Fruit fly (Drosophila melanogaster) whole organism, prepupa: ENCODE measurements around the gene CG16854.
A peak's percentile ranks its signal among the peaks of the same experiment; 100 is the strongest.

Source experiments
- Blimp-1 ChIP-seq: fragments of 200-800 bp; sonication (Bioruptor generic); optimal IDR thresholded peaks from 3 replicates; lab custom pipeline; 2017; ENCODE audit warnings: missing biosample characterization, missing genetic modification characterization, mild to moderate bottlenecking, moderate library complexity, missing genetic modification reagents
- CG10631 ChIP-seq: fragments of 200-800 bp; sonication (Bioruptor generic); optimal IDR thresholded peaks from 2 replicates; lab custom pipeline; 2016; ENCODE audit warnings: missing biosample characterization, missing genetic modification characterization
- CG10669 ChIP-seq: fragments of 200-800 bp; sonication (Bioruptor generic); optimal IDR thresholded peaks from 3 replicates; lab custom pipeline; 2018; ENCODE audit warnings: missing biosample characterization, mild to moderate bottlenecking, missing genetic modification characterization, moderate library complexity
- CG11762 ChIP-seq: fragments of 200-800 bp; sonication (Bioruptor generic); optimal IDR thresholded peaks from 3 replicates; lab custom pipeline; 2016; ENCODE audit warnings: missing biosample characterization, missing genetic modification characterization; ENCODE audit not compliant: insufficient read depth
- CG11902 ChIP-seq: fragments of 200-800 bp; sonication (Bioruptor generic); optimal IDR thresholded peaks from 3 replicates; lab custom pipeline; 2016; ENCODE audit warnings: missing biosample characterization, missing genetic modification characterization
- CG15336 ChIP-seq: fragments of 200-800 bp; sonication (Bioruptor generic); IDR thresholded peaks from 2 replicates; pipeline ENCODE4 v1.3.6; 2022; ENCODE audit warnings: missing biosample characterization, missing genetic modification characterization
- CG1621 ChIP-seq: fragments of 200-800 bp; sonication (Bioruptor generic); optimal IDR thresholded peaks from 3 replicates; lab custom pipeline; 2018; ENCODE audit warnings: missing biosample characterization, mild to moderate bottlenecking, missing genetic modification characterization
- CG16779 ChIP-seq: fragments of 200-800 bp; sonication (Bioruptor generic); optimal IDR thresholded peaks from 3 replicates; lab custom pipeline; 2017; ENCODE audit warnings: missing biosample characterization, mild to moderate bottlenecking, missing genetic modification characterization
- CG31627 ChIP-seq: fragments of 200-800 bp; sonication (Bioruptor generic); optimal IDR thresholded peaks from 3 replicates; lab custom pipeline; 2016; ENCODE audit warnings: missing biosample characterization, missing genetic modification characterization
- CG32006 ChIP-seq: fragments of 200-800 bp; sonication (Bioruptor generic); optimal IDR thresholded peaks from 3 replicates; lab custom pipeline; 2017; ENCODE audit warnings: missing biosample characterization, mild to moderate bottlenecking, missing genetic modification characterization
- CG3919 ChIP-seq: fragments of 200-800 bp; sonication (Bioruptor generic); optimal IDR thresholded peaks from 3 replicates; lab custom pipeline; 2016; ENCODE audit warnings: missing biosample characterization, missing genetic modification characterization
- CG6163 ChIP-seq: fragments of 200-800 bp; sonication (Bioruptor generic); IDR thresholded peaks from 3 replicates; pipeline ENCODE4 v1.3.6; 2022; ENCODE audit warnings: missing biosample characterization, missing genetic modification characterization
- CG6276 ChIP-seq: fragments of 200-800 bp; sonication (Bioruptor generic); optimal IDR thresholded peaks from 2 replicates; lab custom pipeline; 2017; ENCODE audit warnings: missing biosample characterization, mild to moderate bottlenecking, missing genetic modification characterization
- CG6792 ChIP-seq: fragments of 200-800 bp; sonication (Bioruptor generic); optimal IDR thresholded peaks from 3 replicates; lab custom pipeline; 2016; ENCODE audit warnings: missing biosample characterization, missing genetic modification characterization
- CG6808 ChIP-seq: fragments of 200-800 bp; sonication (Bioruptor generic); optimal IDR thresholded peaks from 3 replicates; lab custom pipeline; 2017; ENCODE audit warnings: missing biosample characterization, missing genetic modification characterization, mild to moderate bottlenecking, moderate library complexity, missing genetic modification reagents
- CG8632 ChIP-seq: fragments of 200-800 bp; sonication (Bioruptor generic); optimal IDR thresholded peaks from 3 replicates; lab custom pipeline; 2016; ENCODE audit warnings: missing biosample characterization, missing genetic modification characterization
- CG9139 ChIP-seq: fragments of 200-800 bp; sonication (Bioruptor generic); optimal IDR thresholded peaks from 3 replicates; lab custom pipeline; 2017; ENCODE audit warnings: missing biosample characterization, mild to moderate bottlenecking, missing genetic modification characterization
- Eip78C ChIP-seq: fragments of 200-800 bp; sonication (Bioruptor generic); peaks from one replicate; lab custom pipeline; 2016; ENCODE audit warnings: missing biosample characterization, missing genetic modification characterization
- Eip93F ChIP-seq: fragments of 200-800 bp; sonication (Bioruptor generic); optimal IDR thresholded peaks from 2 replicates; lab custom pipeline; 2016; ENCODE audit warnings: missing biosample characterization, mild to moderate bottlenecking, missing genetic modification characterization
- Ets21C ChIP-seq: fragments of 200-800 bp; sonication (Bioruptor generic); optimal IDR thresholded peaks from 3 replicates; lab custom pipeline; 2016; ENCODE audit warnings: missing biosample characterization, missing genetic modification characterization
- Gug ChIP-seq: fragments of 200-800 bp; sonication (Bioruptor generic); IDR thresholded peaks from 2 replicates; pipeline ENCODE4 v1.3.6; 2022; ENCODE audit warnings: missing biosample characterization, missing genetic modification characterization
- Hr38 ChIP-seq: sonication (Bioruptor generic); optimal IDR thresholded peaks from 2 replicates; lab custom pipeline; 2016; ENCODE audit warnings: missing biosample characterization, missing genetic modification characterization
- Hr39 ChIP-seq: fragments of 200-800 bp; sonication (Bioruptor generic); optimal IDR thresholded peaks from 2 replicates; lab custom pipeline; 2016; ENCODE audit warnings: missing biosample characterization, missing genetic modification characterization
- Hr4 ChIP-seq: fragments of 200-800 bp; sonication (Bioruptor generic); optimal IDR thresholded peaks from 3 replicates; lab custom pipeline; 2016; ENCODE audit warnings: missing biosample characterization, missing genetic modification characterization
- Lpt ChIP-seq: fragments of 200-800 bp; sonication (Bioruptor generic); optimal IDR thresholded peaks from 3 replicates; lab custom pipeline; 2016; ENCODE audit warnings: missing biosample characterization, missing genetic modification characterization
- OdsH ChIP-seq: fragments of 200-800 bp; sonication (Bioruptor generic); optimal IDR thresholded peaks from 3 replicates; lab custom pipeline; 2016; ENCODE audit warnings: missing biosample characterization, missing genetic modification characterization
- Smox ChIP-seq: fragments of 200-800 bp; sonication (Bioruptor generic); optimal IDR thresholded peaks from 3 replicates; lab custom pipeline; 2016; ENCODE audit warnings: missing biosample characterization, missing genetic modification characterization
- Sox102F ChIP-seq: fragments of 200-800 bp; sonication (Bioruptor generic); optimal IDR thresholded peaks from 2 replicates; lab custom pipeline; 2016; ENCODE audit warnings: missing biosample characterization, mild to moderate bottlenecking, missing genetic modification characterization
- Sox14 ChIP-seq: fragments of 200-800 bp; sonication (Bioruptor generic); optimal IDR thresholded peaks from 3 replicates; lab custom pipeline; 2016; ENCODE audit warnings: missing biosample characterization, missing genetic modification characterization
- achi ChIP-seq: fragments of 200-800 bp; sonication (Bioruptor generic); optimal IDR thresholded peaks from 3 replicates; lab custom pipeline; 2016; ENCODE audit warnings: missing biosample characterization, missing genetic modification characterization
- acj6 ChIP-seq: fragments of 200-800 bp; sonication (Bioruptor generic); optimal IDR thresholded peaks from 3 replicates; lab custom pipeline; 2016; ENCODE audit warnings: missing biosample characterization, missing genetic modification characterization
- cyc ChIP-seq: fragments of 200-800 bp; sonication (Bioruptor generic); optimal IDR thresholded peaks from 3 replicates; lab custom pipeline; 2016; ENCODE audit warnings: missing biosample characterization, missing genetic modification characterization
- dac ChIP-seq: fragments of 200-800 bp; sonication (Bioruptor generic); optimal IDR thresholded peaks from 2 replicates; lab custom pipeline; 2017; ENCODE audit warnings: missing biosample characterization, mild to moderate bottlenecking, missing genetic modification characterization
- dsx ChIP-seq: fragments of 200-800 bp; optimal IDR thresholded peaks from 3 replicates; lab custom pipeline; 2019; ENCODE audit warnings: missing biosample characterization, mild to moderate bottlenecking, missing genetic modification characterization, moderate library complexity; ENCODE audit not compliant: poor library complexity, severe bottlenecking
- eg ChIP-seq: fragments of 200-800 bp; sonication (Bioruptor generic); IDR thresholded peaks from 3 replicates; pipeline ENCODE4 v1.3.6; 2022; ENCODE audit warnings: missing biosample characterization, missing genetic modification characterization
- esn ChIP-seq: fragments of 200-800 bp; sonication (Bioruptor generic); optimal IDR thresholded peaks from 2 replicates; lab custom pipeline; 2016; ENCODE audit warnings: missing biosample characterization, mild to moderate bottlenecking, missing genetic modification characterization, moderate library complexity
- fd59A ChIP-seq: fragments of 200-800 bp; sonication (Bioruptor generic); optimal IDR thresholded peaks from 2 replicates; lab custom pipeline; 2017; ENCODE audit warnings: missing biosample characterization, mild to moderate bottlenecking, missing genetic modification characterization, missing genetic modification reagents
- fd85E ChIP-seq: fragments of 200-800 bp; sonication (Bioruptor generic); optimal IDR thresholded peaks from 3 replicates; lab custom pipeline; 2016; ENCODE audit warnings: missing biosample characterization, missing genetic modification characterization
- fkh ChIP-seq: fragments of 200-800 bp; sonication (Bioruptor generic); optimal IDR thresholded peaks from 3 replicates; lab custom pipeline; 2017; ENCODE audit warnings: missing biosample characterization, mild to moderate bottlenecking, missing genetic modification characterization, moderate library complexity
- net ChIP-seq: fragments of 200-800 bp; sonication (Bioruptor generic); optimal IDR thresholded peaks from 3 replicates; lab custom pipeline; 2016; ENCODE audit warnings: missing biosample characterization, missing genetic modification characterization
- pdm3 ChIP-seq: fragments of 200-800 bp; sonication (Bioruptor generic); optimal IDR thresholded peaks from 3 replicates; lab custom pipeline; 2016; ENCODE audit warnings: missing biosample characterization, missing genetic modification characterization
- salr ChIP-seq, 2 experiments: fragments of 200-800 bp; sonication (Bioruptor generic); optimal IDR thresholded peaks; 3 replicates each; lab custom pipeline; 2016 to 2018; ENCODE audit warnings: missing biosample characterization in 2 of 2, missing genetic modification characterization in 2 of 2, mild to moderate bottlenecking in 1 of 2
- spab ChIP-seq: fragments of 200-800 bp; sonication (Bioruptor generic); optimal IDR thresholded peaks from 2 replicates; lab custom pipeline; 2017; ENCODE audit warnings: missing biosample characterization, mild to moderate bottlenecking, missing genetic modification characterization, missing genetic modification reagents
- svp ChIP-seq: fragments of 200-800 bp; sonication (Bioruptor generic); peaks from one replicate; lab custom pipeline; 2016; ENCODE audit warnings: missing biosample characterization, missing genetic modification characterization
- topi ChIP-seq: fragments of 200-800 bp; sonication (Bioruptor generic); optimal IDR thresholded peaks from 3 replicates; lab custom pipeline; 2016; ENCODE audit warnings: missing biosample characterization, missing genetic modification characterization
- vri ChIP-seq: fragments of 200-800 bp; sonication (Bioruptor generic); optimal IDR thresholded peaks from 3 replicates; lab custom pipeline; 2016; ENCODE audit warnings: missing biosample characterization, mild to moderate bottlenecking, missing genetic modification characterization

The CG16854 gene

dm6 chr2L:11068441-11068840 is 18.1 kb upstream of the CG16854 start (continued):
- no peak for TF ChIP-seq CG31627 (GFP tag; lab: Kevin White, UChicago)
- no peak for TF ChIP-seq salr (GFP tag; optimal IDR thresholded peaks at IDR 0.05; lab: Kevin White, UChicago)
- TF ChIP-seq Hr39 (GFP tag; lab: Kevin White, UChicago): no peak
- TF ChIP-seq pdm3 (GFP tag; lab: Kevin White, UChicago): no peak
- TF ChIP-seq CG10631 (GFP tag; lab: Kevin White, UChicago): peak; percentile 26
- TF ChIP-seq spab (GFP tag; lab: Kevin White, UChicago): peak; percentile 33
- no peak for TF ChIP-seq dac

dm6 chr2L:11068907-11069306 is 17.6 kb upstream of the CG16854 start:
- TF ChIP-seq svp (GFP tag; lab: Kevin White, UChicago) (peak; percentile 3), CG1621 (tag; lab: Kevin White, UChicago) (peak; percentile 38), spab (GFP tag; lab: Kevin White, UChicago) (no peak), CG11762 (GFP tag; lab: Kevin White, UChicago) (no peak), esn (GFP tag; lab: Kevin White, UChicago) (no peak)

dm6 chr2L:11069475-11069874 is 17.0 kb upstream of the CG16854 start:
- TF ChIP-seq fd85E (GFP tag; lab: Kevin White, UChicago) (no peak), salr (GFP tag; optimal IDR thresholded peaks at IDR 0.05; lab: Kevin White, UChicago) (peak; percentile 35 to 67), CG32006 (GFP tag; lab: Kevin White, UChicago) (peak; percentile 64), CG8632 (GFP tag; lab: Kevin White, UChicago) (peak; percentile 8), fkh (GFP tag; lab: Kevin White, UChicago) (no peak), Blimp-1 (GFP tag; lab: Kevin White, UChicago) (no peak), CG6163 (GFP tag; lab: Robert Waterston, UW) (peak; percentile 28; the same call in 1 of the 3 replicates), Eip78C (GFP tag; lab: Kevin White, UChicago) (peak; percentile 91), CG1621 (tag; lab: Kevin White, UChicago) (peak; percentile 5), svp (GFP tag; lab: Kevin White, UChicago) (peak; percentile 62), CG10669 (peak; percentile 67), CG31627 (GFP tag; lab: Kevin White, UChicago) (peak; percentile 31), CG6808 (GFP tag; lab: Kevin White, UChicago) (peak; percentile 85), spab (GFP tag; lab: Kevin White, UChicago) (peak; percentile 76), CG6276 (GFP tag; lab: Kevin White, UChicago) (peak; percentile 22), Hr39 (GFP tag; lab: Kevin White, UChicago) (no peak), CG16779 (peak; percentile 3), CG10631 (GFP tag; lab: Kevin White, UChicago) (peak; percentile 69), CG11902 (GFP tag; lab: Kevin White, UChicago) (no peak), eg (GFP tag; lab: Robert Waterston, UW) (no peak), pdm3 (GFP tag; lab: Kevin White, UChicago) (peak; percentile 51), dsx (GFP tag; lab: Kevin White, UChicago) (peak; percentile 46), net (GFP tag; lab: Kevin White, UChicago) (peak; percentile 14), cyc (no peak), Gug (GFP tag; lab: Robert Waterston, UW) (no peak), achi (GFP tag; lab: Kevin White, UChicago) (peak; percentile 66), topi (GFP tag; lab: Kevin White, UChicago) (peak; percentile 37), CG11762 (GFP tag; lab: Kevin White, UChicago) (peak; percentile 42), Smox (GFP tag; lab: Kevin White, UChicago) (peak; percentile 42), Lpt (GFP tag; lab: Kevin White, UChicago) (peak; percentile 38), esn (GFP tag; lab: Kevin White, UChicago) (peak; percentile 33), Sox14 (GFP tag; lab: Kevin White, UChicago) (peak; percentile 66), OdsH (peak; percentile 52), acj6 (GFP tag; lab: Kevin White, UChicago) (peak; percentile 64), Hr4 (GFP tag; lab: Kevin White, UChicago) (no peak), vri (GFP tag; lab: Kevin White, UChicago) (no peak), Sox102F (no peak), CG15336 (GFP tag; lab: Robert Waterston, UW) (peak; percentile 50; the same call in 1 of the 2 replicates), CG6792 (peak; percentile 32), CG9139 (GFP tag; lab: Kevin White, UChicago) (no peak), CG3919 (GFP tag; lab: Kevin White, UChicago) (peak; percentile 61), Hr38 (no peak), Ets21C (no peak), fd59A (GFP tag; lab: Kevin White, UChicago) (peak; percentile 77), Eip93F (no peak)
